Fruit fly (Drosophila melanogaster) whole organism, prepupa: ENCODE results near the gene CG4766.

ENCODE experiments used
- Blimp-1 ChIP-seq: fragments of 200-800 bp; sonication (Bioruptor generic); optimal IDR thresholded peaks from 3 replicates; lab custom pipeline; 2017; ENCODE audit warnings: missing biosample characterization, missing genetic modification characterization, mild to moderate bottlenecking, moderate library complexity, missing genetic modification reagents
- CG10669 ChIP-seq: fragments of 200-800 bp; sonication (Bioruptor generic); optimal IDR thresholded peaks from 3 replicates; lab custom pipeline; 2018; ENCODE audit warnings: missing biosample characterization, mild to moderate bottlenecking, missing genetic modification characterization, moderate library complexity
- CG11294 ChIP-seq: fragments of 200-800 bp; sonication (Bioruptor generic); IDR thresholded peaks from 2 replicates; pipeline ENCODE4 v1.3.6; 2022; ENCODE audit warnings: missing biosample characterization, missing genetic modification characterization
- CG11762 ChIP-seq: fragments of 200-800 bp; sonication (Bioruptor generic); optimal IDR thresholded peaks from 3 replicates; lab custom pipeline; 2016; ENCODE audit warnings: missing biosample characterization, missing genetic modification characterization; ENCODE audit not compliant: insufficient read depth
- CG11902 ChIP-seq: fragments of 200-800 bp; sonication (Bioruptor generic); optimal IDR thresholded peaks from 3 replicates; lab custom pipeline; 2016; ENCODE audit warnings: missing biosample characterization, missing genetic modification characterization
- CG1621 ChIP-seq: fragments of 200-800 bp; sonication (Bioruptor generic); optimal IDR thresholded peaks from 3 replicates; lab custom pipeline; 2018; ENCODE audit warnings: missing biosample characterization, mild to moderate bottlenecking, missing genetic modification characterization
- CG16779 ChIP-seq: fragments of 200-800 bp; sonication (Bioruptor generic); optimal IDR thresholded peaks from 3 replicates; lab custom pipeline; 2017; ENCODE audit warnings: missing biosample characterization, mild to moderate bottlenecking, missing genetic modification characterization
- CG3032 ChIP-seq: fragments of 200-800 bp; optimal IDR thresholded peaks from 2 replicates; lab custom pipeline; 2019; ENCODE audit warnings: missing biosample characterization, mild to moderate bottlenecking, missing genetic modification characterization, moderate library complexity
- CG31627 ChIP-seq: fragments of 200-800 bp; sonication (Bioruptor generic); optimal IDR thresholded peaks from 3 replicates; lab custom pipeline; 2016; ENCODE audit warnings: missing biosample characterization, missing genetic modification characterization
- CG3919 ChIP-seq: fragments of 200-800 bp; sonication (Bioruptor generic); optimal IDR thresholded peaks from 3 replicates; lab custom pipeline; 2016; ENCODE audit warnings: missing biosample characterization, missing genetic modification characterization
- CG4318 ChIP-seq: fragments of 200-800 bp; sonication (Bioruptor generic); optimal IDR thresholded peaks from 3 replicates; lab custom pipeline; 2017; ENCODE audit warnings: missing biosample characterization, mild to moderate bottlenecking, missing genetic modification characterization
- CG6163 ChIP-seq: fragments of 200-800 bp; sonication (Bioruptor generic); IDR thresholded peaks from 3 replicates; pipeline ENCODE4 v1.3.6; 2022; ENCODE audit warnings: missing biosample characterization, missing genetic modification characterization
- CG6276 ChIP-seq: fragments of 200-800 bp; sonication (Bioruptor generic); optimal IDR thresholded peaks from 2 replicates; lab custom pipeline; 2017; ENCODE audit warnings: missing biosample characterization, mild to moderate bottlenecking, missing genetic modification characterization
- CG6808 ChIP-seq: fragments of 200-800 bp; sonication (Bioruptor generic); optimal IDR thresholded peaks from 3 replicates; lab custom pipeline; 2017; ENCODE audit warnings: missing biosample characterization, missing genetic modification characterization, mild to moderate bottlenecking, moderate library complexity, missing genetic modification reagents
- CG6854 ChIP-seq: fragments of 200-800 bp; sonication (Bioruptor generic); optimal IDR thresholded peaks from 2 replicates; lab custom pipeline; 2017; ENCODE audit warnings: missing biosample characterization, mild to moderate bottlenecking, missing genetic modification characterization
- CG8319 ChIP-seq: fragments of 200-800 bp; sonication (Bioruptor generic); optimal IDR thresholded peaks from 3 replicates; lab custom pipeline; 2016; ENCODE audit warnings: missing biosample characterization, missing genetic modification characterization
- CG8632 ChIP-seq: fragments of 200-800 bp; sonication (Bioruptor generic); optimal IDR thresholded peaks from 3 replicates; lab custom pipeline; 2016; ENCODE audit warnings: missing biosample characterization, missing genetic modification characterization
- CG9139 ChIP-seq: fragments of 200-800 bp; sonication (Bioruptor generic); optimal IDR thresholded peaks from 3 replicates; lab custom pipeline; 2017; ENCODE audit warnings: missing biosample characterization, mild to moderate bottlenecking, missing genetic modification characterization
- Eip75B ChIP-seq: fragments of 200-800 bp; sonication (Bioruptor generic); optimal IDR thresholded peaks from 3 replicates; lab custom pipeline; 2016; ENCODE audit warnings: missing biosample characterization, missing genetic modification characterization
- Eip78C ChIP-seq: fragments of 200-800 bp; sonication (Bioruptor generic); peaks from one replicate; lab custom pipeline; 2016; ENCODE audit warnings: missing biosample characterization, missing genetic modification characterization
- Eip93F ChIP-seq: fragments of 200-800 bp; sonication (Bioruptor generic); optimal IDR thresholded peaks from 2 replicates; lab custom pipeline; 2016; ENCODE audit warnings: missing biosample characterization, mild to moderate bottlenecking, missing genetic modification characterization
- Ets96B ChIP-seq: fragments of 200-800 bp; optimal IDR thresholded peaks from 2 replicates; lab custom pipeline; 2019; ENCODE audit warnings: missing biosample characterization, mild to moderate bottlenecking, missing genetic modification characterization, moderate library complexity
- Gug ChIP-seq: fragments of 200-800 bp; sonication (Bioruptor generic); IDR thresholded peaks from 2 replicates; pipeline ENCODE4 v1.3.6; 2022; ENCODE audit warnings: missing biosample characterization, missing genetic modification characterization
- Hr38 ChIP-seq: sonication (Bioruptor generic); optimal IDR thresholded peaks from 2 replicates; lab custom pipeline; 2016; ENCODE audit warnings: missing biosample characterization, missing genetic modification characterization
- Lpt ChIP-seq: fragments of 200-800 bp; sonication (Bioruptor generic); optimal IDR thresholded peaks from 3 replicates; lab custom pipeline; 2016; ENCODE audit warnings: missing biosample characterization, missing genetic modification characterization
- Smox ChIP-seq: fragments of 200-800 bp; sonication (Bioruptor generic); optimal IDR thresholded peaks from 3 replicates; lab custom pipeline; 2016; ENCODE audit warnings: missing biosample characterization, missing genetic modification characterization
- Sox102F ChIP-seq: fragments of 200-800 bp; sonication (Bioruptor generic); optimal IDR thresholded peaks from 2 replicates; lab custom pipeline; 2016; ENCODE audit warnings: missing biosample characterization, mild to moderate bottlenecking, missing genetic modification characterization
- Sox15 ChIP-seq: fragments of 200-800 bp; sonication (Bioruptor generic); optimal IDR thresholded peaks from 3 replicates; lab custom pipeline; 2016; ENCODE audit warnings: missing biosample characterization, missing genetic modification characterization
- achi ChIP-seq: fragments of 200-800 bp; sonication (Bioruptor generic); optimal IDR thresholded peaks from 3 replicates; lab custom pipeline; 2016; ENCODE audit warnings: missing biosample characterization, missing genetic modification characterization
- dsx ChIP-seq: fragments of 200-800 bp; optimal IDR thresholded peaks from 3 replicates; lab custom pipeline; 2019; ENCODE audit warnings: missing biosample characterization, mild to moderate bottlenecking, missing genetic modification characterization, moderate library complexity; ENCODE audit not compliant: poor library complexity, severe bottlenecking
- eg ChIP-seq: fragments of 200-800 bp; sonication (Bioruptor generic); IDR thresholded peaks from 3 replicates; pipeline ENCODE4 v1.3.6; 2022; ENCODE audit warnings: missing biosample characterization, missing genetic modification characterization
- esn ChIP-seq: fragments of 200-800 bp; sonication (Bioruptor generic); optimal IDR thresholded peaks from 2 replicates; lab custom pipeline; 2016; ENCODE audit warnings: missing biosample characterization, mild to moderate bottlenecking, missing genetic modification characterization, moderate library complexity
- fkh ChIP-seq: fragments of 200-800 bp; sonication (Bioruptor generic); optimal IDR thresholded peaks from 3 replicates; lab custom pipeline; 2017; ENCODE audit warnings: missing biosample characterization, mild to moderate bottlenecking, missing genetic modification characterization, moderate library complexity
- salr ChIP-seq, 2 experiments: fragments of 200-800 bp; sonication (Bioruptor generic); optimal IDR thresholded peaks; 3 replicates each; lab custom pipeline; 2016 to 2018; ENCODE audit warnings: missing biosample characterization in 2 of 2, missing genetic modification characterization in 2 of 2, mild to moderate bottlenecking in 1 of 2
- spab ChIP-seq: fragments of 200-800 bp; sonication (Bioruptor generic); optimal IDR thresholded peaks from 2 replicates; lab custom pipeline; 2017; ENCODE audit warnings: missing biosample characterization, mild to moderate bottlenecking, missing genetic modification characterization, missing genetic modification reagents
- ss ChIP-seq, 2 experiments: fragments of 200-800 bp; sonication (Bioruptor generic); optimal IDR thresholded peaks; 2 replicates in 1 of 2; 3 replicates in 1 of 2; lab custom pipeline; 2017 to 2018; ENCODE audit warnings: mild to moderate bottlenecking in 2 of 2, missing biosample characterization in 2 of 2, missing genetic modification characterization in 2 of 2, moderate library complexity in 1 of 2
- svp ChIP-seq: fragments of 200-800 bp; sonication (Bioruptor generic); peaks from one replicate; lab custom pipeline; 2016; ENCODE audit warnings: missing biosample characterization, missing genetic modification characterization
- topi ChIP-seq: fragments of 200-800 bp; sonication (Bioruptor generic); optimal IDR thresholded peaks from 3 replicates; lab custom pipeline; 2016; ENCODE audit warnings: missing biosample characterization, missing genetic modification characterization
- vri ChIP-seq: fragments of 200-800 bp; sonication (Bioruptor generic); optimal IDR thresholded peaks from 3 replicates; lab custom pipeline; 2016; ENCODE audit warnings: missing biosample characterization, mild to moderate bottlenecking, missing genetic modification characterization

Gene CG4766

DNA sequence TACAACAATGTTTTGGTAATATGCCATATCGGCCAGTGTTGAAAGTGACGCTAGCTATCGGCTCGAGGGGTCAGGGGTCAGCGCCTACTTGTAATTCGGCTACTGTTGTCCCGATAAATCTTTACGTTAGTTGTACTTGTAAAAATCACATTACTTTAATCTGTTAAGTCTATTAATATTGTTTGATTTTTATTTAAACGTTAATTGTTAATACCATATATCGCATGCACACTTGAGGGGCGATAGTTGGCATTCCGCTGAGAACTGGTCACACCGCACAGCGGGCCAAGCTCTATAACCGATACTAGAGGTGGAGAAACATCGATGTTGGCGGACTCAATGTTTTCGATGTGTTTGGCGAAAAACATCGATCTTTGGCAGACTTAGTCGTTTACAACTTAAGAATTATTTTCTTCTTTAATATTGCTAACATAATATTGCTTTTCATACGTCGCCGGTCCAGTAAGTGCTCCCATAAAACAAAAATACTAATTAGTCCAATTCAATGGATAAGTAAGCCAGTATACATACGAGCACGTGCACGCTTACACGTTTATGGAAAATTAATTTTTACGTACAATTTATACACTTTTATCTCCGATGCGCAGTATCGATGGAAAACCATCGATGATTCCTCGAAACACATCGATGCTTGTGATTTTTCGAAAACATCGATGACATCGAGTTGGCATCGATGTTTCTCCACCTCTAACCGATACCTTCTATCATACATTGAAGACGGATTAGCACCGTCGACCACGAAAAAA lies 36.8 kb upstream of the CG4766 start, which contains the start of the genes rux and MCTS1 (continued):
- TF ChIP-seq CG10669 (GFP tag; lab: Kevin White, UChicago) (no peak), topi (GFP tag; lab: Kevin White, UChicago) (peak; percentile 22), ss (GFP tag; optimal IDR thresholded peaks at IDR 0.05; lab: Kevin White, UChicago) (peak in 1 of 2 experiments; percentile 5), Sox15 (GFP tag; lab: Kevin White, UChicago) (no peak), CG3919 (GFP tag; lab: Kevin White, UChicago) (peak; percentile 31), Gug (GFP tag; lab: Robert Waterston, UW) (no peak), CG6854 (GFP tag; lab: Kevin White, UChicago) (no peak), dsx (GFP tag; lab: Kevin White, UChicago) (peak; percentile 92), CG3032 (no peak), vri (GFP tag; lab: Kevin White, UChicago) (peak; percentile 41), spab (GFP tag; lab: Kevin White, UChicago) (no peak), Smox (GFP tag; lab: Kevin White, UChicago) (peak; percentile 32), CG6276 (GFP tag; lab: Kevin White, UChicago) (no peak), svp (GFP tag; lab: Kevin White, UChicago) (peak; percentile 100), Ets96B (tag; lab: Kevin White, UChicago) (no peak), Blimp-1 (GFP tag; lab: Kevin White, UChicago) (no peak), CG11294 (GFP tag; lab: Robert Waterston, UW) (no peak; the same call in 1 of the 2 replicates), CG8632 (GFP tag; lab: Kevin White, UChicago) (no peak), Sox102F (GFP tag; lab: Kevin White, UChicago) (no peak), Eip75B (GFP tag; lab: Kevin White, UChicago) (peak; percentile 4), CG8319 (GFP tag; lab: Kevin White, UChicago) (no peak), esn (peak; percentile 44)
- TF ChIP-seq, all 60 proteins: peak for 23

dm6 chrX:6035359-6035758 lies 34.8 kb upstream of the CG4766 start:
- no peak for TF ChIP-seq CG31627
- peak; percentile 46 for TF ChIP-seq Eip78C (GFP tag; lab: Kevin White, UChicago)

DNA sequence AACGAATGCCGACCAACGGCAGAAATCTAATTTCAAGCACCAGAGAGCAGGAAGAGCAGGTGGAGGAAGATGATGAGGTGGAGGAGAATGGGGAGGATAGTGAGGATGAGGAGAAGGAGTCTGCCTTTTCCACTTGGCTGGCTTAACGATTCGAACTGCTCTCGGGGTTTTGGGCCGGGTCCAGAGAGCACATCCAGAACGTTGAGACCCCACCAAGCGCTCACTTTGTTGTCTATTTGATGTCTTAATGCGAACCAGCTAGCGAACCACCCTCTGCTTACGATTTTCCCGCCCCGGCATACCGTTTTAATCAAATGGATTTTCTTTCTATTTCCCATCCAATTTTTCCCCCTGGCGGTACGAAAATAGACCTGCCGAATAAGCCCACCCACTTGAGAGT lies 34.1 kb upstream of the CG4766 start:
- TF ChIP-seq CG6163 (GFP tag; lab: Robert Waterston, UW) (no peak), Hr38 (GFP tag; lab: Kevin White, UChicago) (no peak), CG11902 (GFP tag; lab: Kevin White, UChicago) (no peak), CG6808 (GFP tag; lab: Kevin White, UChicago) (no peak)

DNA sequence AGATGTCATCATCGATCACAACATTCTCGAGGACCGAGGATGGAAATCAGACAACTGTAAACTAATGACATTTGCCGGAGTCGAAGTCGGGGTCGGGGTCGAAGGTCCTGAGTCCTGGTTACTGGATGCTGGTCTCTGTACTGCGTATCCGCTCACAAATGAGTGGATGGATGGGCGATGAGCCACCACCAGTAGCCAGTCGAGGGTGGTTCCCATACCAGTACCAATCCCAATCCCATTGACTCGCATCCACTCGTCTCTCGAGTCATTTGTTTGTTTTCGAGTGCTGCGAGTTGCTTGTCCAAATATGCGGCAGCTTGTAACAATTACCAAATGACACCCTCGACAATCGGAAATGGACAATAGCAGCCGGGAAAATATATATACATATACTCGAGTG lies 32.2 kb upstream of the CG4766 start:
- no peak for TF ChIP-seq CG10669 (GFP tag; lab: Kevin White, UChicago)
- TF ChIP-seq CG8632 (GFP tag; lab: Kevin White, UChicago): no peak
- no peak for TF ChIP-seq Gug (GFP tag; lab: Robert Waterston, UW)
- no peak for TF ChIP-seq Sox15 (GFP tag; lab: Kevin White, UChicago)
- no peak for TF ChIP-seq Lpt (GFP tag; lab: Kevin White, UChicago)
- TF ChIP-seq ss (GFP tag; optimal IDR thresholded peaks at IDR 0.05; lab: Kevin White, UChicago): no peak
- TF ChIP-seq CG3919 (GFP tag; lab: Kevin White, UChicago): no peak

DNA sequence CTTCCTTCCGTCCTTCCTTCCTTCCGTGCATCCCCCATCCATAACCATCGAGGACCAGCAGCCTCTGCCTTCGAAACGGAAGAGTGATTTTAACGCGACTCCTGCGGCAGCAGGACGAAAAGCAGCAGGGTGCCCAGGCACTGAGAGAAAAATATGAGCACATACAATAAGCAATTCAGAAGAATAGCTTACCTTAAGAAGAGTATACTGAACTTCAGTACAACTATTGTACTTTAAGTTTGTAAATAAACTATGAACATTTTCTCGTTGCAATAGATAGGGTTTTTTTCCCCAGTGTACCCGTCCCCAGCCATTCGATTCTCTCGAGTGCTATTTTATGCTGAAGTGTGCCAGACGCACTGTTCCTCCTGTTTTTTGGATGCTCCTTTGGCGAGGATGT lies 31.1 kb upstream of the CG4766 start:
- TF ChIP-seq Eip93F (GFP tag; lab: Kevin White, UChicago): no peak
- TF ChIP-seq CG9139: no peak
- peak; percentile 36 for TF ChIP-seq achi (GFP tag; lab: Kevin White, UChicago)
- peak; percentile 66 for TF ChIP-seq topi (GFP tag; lab: Kevin White, UChicago)
- no peak for TF ChIP-seq CG16779 (tag; lab: Kevin White, UChicago)
- TF ChIP-seq Gug (GFP tag; lab: Robert Waterston, UW): no peak
- TF ChIP-seq Ets96B (tag; lab: Kevin White, UChicago): peak; percentile 26
- no peak for TF ChIP-seq CG11762 (GFP tag; lab: Kevin White, UChicago)
- TF ChIP-seq fkh (GFP tag; lab: Kevin White, UChicago): no peak
- no peak for TF ChIP-seq CG6854 (GFP tag; lab: Kevin White, UChicago)
- peak; percentile 17 for TF ChIP-seq CG8319 (GFP tag; lab: Kevin White, UChicago)
- peak; percentile 30 for TF ChIP-seq Eip75B (GFP tag; lab: Kevin White, UChicago)
- TF ChIP-seq Sox15 (GFP tag; lab: Kevin White, UChicago): peak; percentile 5
- TF ChIP-seq ss (GFP tag; optimal IDR thresholded peaks at IDR 0.05; lab: Kevin White, UChicago): peak in 1 of 2 experiments; percentile 42
- no peak for TF ChIP-seq CG4318
- TF ChIP-seq esn: peak; percentile 70
- TF ChIP-seq CG6808 (GFP tag; lab: Kevin White, UChicago): peak; percentile 50
- TF ChIP-seq eg: no peak
- peak; percentile 38 for TF ChIP-seq CG1621 (tag; lab: Kevin White, UChicago)
- TF ChIP-seq salr (GFP tag; optimal IDR thresholded peaks at IDR 0.05; lab: Kevin White, UChicago): no peak
